Fruit fly (Drosophila melanogaster) whole organism, embryonic: ENCODE data around the gene CBP.

ENCODE experiments used
- Awh ChIP-seq: fragments of 200-800 bp; sonication (Bioruptor generic); IDR thresholded peaks from 2 replicates; pipeline ENCODE4, ENCODE4 v1.3.6; 2022; ENCODE audit warnings: missing biosample characterization, missing genetic modification characterization
- B-H1 ChIP-seq: fragments of 200-800 bp; sonication (Bioruptor generic); IDR thresholded peaks from 3 replicates; pipeline ENCODE4 v1.3.6; 2022; ENCODE audit warnings: missing biosample characterization, missing genetic modification characterization
- B-H2 ChIP-seq: fragments of 200-800 bp; sonication (Bioruptor generic); optimal IDR thresholded peaks from 2 replicates; lab custom pipeline; 2018; ENCODE audit warnings: missing biosample characterization, mild to moderate bottlenecking, missing genetic modification characterization
- CG10274 ChIP-seq: fragments of 200-800 bp; sonication (Bioruptor generic); optimal IDR thresholded peaks from 3 replicates; lab custom pipeline; 2017; ENCODE audit warnings: missing biosample characterization, mild to moderate bottlenecking, missing genetic modification characterization
- CG10366 ChIP-seq: fragments of 200-800 bp; sonication (Bioruptor generic); IDR thresholded peaks from 2 replicates; pipeline ENCODE4 v1.3.6; 2022; ENCODE audit warnings: missing biosample characterization, missing genetic modification characterization
- CG10431 ChIP-seq: fragments of 200-800 bp; sonication (Bioruptor generic); optimal IDR thresholded peaks from 3 replicates; lab custom pipeline; 2018; ENCODE audit warnings: missing biosample characterization, mild to moderate bottlenecking, missing genetic modification characterization
- CG11085 ChIP-seq: fragments of 200-800 bp; sonication (Bioruptor generic); IDR thresholded peaks from 2 replicates; pipeline ENCODE4 v1.3.6; 2022; ENCODE audit warnings: missing biosample characterization, missing genetic modification characterization
- CG11504 ChIP-seq: fragments of 200-800 bp; sonication (Bioruptor generic); optimal IDR thresholded peaks from 3 replicates; lab custom pipeline; 2019; ENCODE audit warnings: missing biosample characterization, mild to moderate bottlenecking, missing genetic modification characterization, moderate library complexity
- CG12071 ChIP-seq: fragments of 200-800 bp; sonication (Bioruptor generic); optimal IDR thresholded peaks from 3 replicates; lab custom pipeline; 2018; ENCODE audit warnings: missing biosample characterization, mild to moderate bottlenecking, missing genetic modification characterization
- CG13123 ChIP-seq: fragments of 200-800 bp; sonication (Bioruptor generic); optimal IDR thresholded peaks from 2 replicates; lab custom pipeline; 2016; ENCODE audit warnings: missing biosample characterization, missing genetic modification characterization
- CG14860 ChIP-seq: fragments of 200-800 bp; sonication (Bioruptor generic); IDR thresholded peaks from 3 replicates; pipeline ENCODE4 v1.3.6; 2022; ENCODE audit warnings: missing biosample characterization, missing genetic modification characterization; ENCODE audit not compliant: partially characterized antibody
- CG15011 ChIP-seq: fragments of 200-800 bp; sonication (Bioruptor generic); optimal IDR thresholded peaks from 3 replicates; lab custom pipeline; 2018; ENCODE audit warnings: missing biosample characterization, mild to moderate bottlenecking, missing genetic modification characterization
- CG15073 ChIP-seq: fragments of 200-800 bp; sonication (Bioruptor generic); optimal IDR thresholded peaks from 2 replicates; lab custom pipeline; 2016; ENCODE audit warnings: missing biosample characterization, missing genetic modification characterization
- CG1602 ChIP-seq: fragments of 200-800 bp; sonication (Bioruptor generic); optimal IDR thresholded peaks from 3 replicates; lab custom pipeline; 2016; ENCODE audit warnings: missing biosample characterization, missing genetic modification characterization
- CG17359 ChIP-seq: fragments of 200-800 bp; sonication (Bioruptor generic); optimal IDR thresholded peaks from 3 replicates; lab custom pipeline; 2018; ENCODE audit warnings: missing biosample characterization, mild to moderate bottlenecking, missing genetic modification characterization, moderate library complexity
- CG17568 ChIP-seq: fragments of 200-800 bp; sonication (Bioruptor generic); optimal IDR thresholded peaks from 2 replicates; lab custom pipeline; 2018; ENCODE audit warnings: missing biosample characterization, mild to moderate bottlenecking, missing genetic modification characterization, moderate library complexity
- CG30431 ChIP-seq: fragments of 200-800 bp; sonication (Bioruptor generic); optimal IDR thresholded peaks from 2 replicates; lab custom pipeline; 2017; ENCODE audit warnings: missing biosample characterization, missing genetic modification characterization
- CG32767 ChIP-seq: fragments of 200-800 bp; sonication (Bioruptor generic); IDR thresholded peaks from 2 replicates; pipeline ENCODE4 v1.3.6; 2022; ENCODE audit warnings: missing biosample characterization, missing genetic modification characterization
- CG42726 ChIP-seq: fragments of 200-800 bp; sonication (Bioruptor generic); IDR thresholded peaks from 2 replicates; pipeline ENCODE4 v1.3.6; 2022; ENCODE audit warnings: missing biosample characterization, missing genetic modification characterization; ENCODE audit not compliant: partially characterized antibody
- CG4404 ChIP-seq: fragments of 200-800 bp; sonication (Bioruptor generic); IDR thresholded peaks from 2 replicates; pipeline ENCODE4 v1.3.6; 2022; ENCODE audit warnings: missing biosample characterization, missing genetic modification characterization
- CG7745 ChIP-seq: fragments of 200-800 bp; sonication (Bioruptor generic); optimal IDR thresholded peaks from 2 replicates; lab custom pipeline; 2018; ENCODE audit warnings: missing biosample characterization, mild to moderate bottlenecking, missing genetic modification characterization, moderate library complexity
- CG7786 ChIP-seq: fragments of 200-800 bp; sonication (Bioruptor generic); optimal IDR thresholded peaks from 2 replicates; lab custom pipeline; 2016; ENCODE audit warnings: missing biosample characterization, missing genetic modification characterization
- CTCF ChIP-seq: fragments of 200-800 bp; sonication (Bioruptor generic); optimal IDR thresholded peaks from 2 replicates; lab custom pipeline; 2017; ENCODE audit warnings: missing biosample characterization, mild to moderate bottlenecking, missing genetic modification characterization, moderate library complexity
- E2f1 ChIP-seq: fragments of 200-800 bp; sonication (Bioruptor generic); IDR thresholded peaks from 2 replicates; pipeline ENCODE4 v1.3.6; 2022; ENCODE audit warnings: missing biosample characterization, missing genetic modification characterization
- Gug ChIP-seq: fragments of 200-800 bp; sonication (Bioruptor generic); IDR thresholded peaks from 4 replicates; pipeline ENCODE4 v1.3.6; 2022; ENCODE audit warnings: missing biosample characterization, missing genetic modification characterization
- Lim3 ChIP-seq: fragments of 200-800 bp; sonication (Bioruptor generic); IDR thresholded peaks from 2 replicates; pipeline ENCODE4 v1.3.6; 2022; ENCODE audit warnings: missing biosample characterization, missing genetic modification characterization
- MTF-1 ChIP-seq: fragments of 200-800 bp; sonication (Bioruptor generic); optimal IDR thresholded peaks from 2 replicates; lab custom pipeline; 2018; ENCODE audit warnings: missing biosample characterization, mild to moderate bottlenecking, missing genetic modification characterization, borderline replicate concordance
- Max ChIP-seq: fragments of 200-800 bp; sonication (Bioruptor generic); optimal IDR thresholded peaks from 2 replicates; lab custom pipeline; 2016; ENCODE audit warnings: missing biosample characterization, mild to moderate bottlenecking, missing genetic modification characterization
- Myb ChIP-seq: fragments of 200-800 bp; sonication (Bioruptor generic); optimal IDR thresholded peaks from 2 replicates; lab custom pipeline; 2016; ENCODE audit warnings: missing biosample characterization, missing genetic modification characterization
- Nf-YB ChIP-seq: fragments of 200-800 bp; sonication (Bioruptor generic); optimal IDR thresholded peaks from 3 replicates; lab custom pipeline; 2019; ENCODE audit warnings: missing biosample characterization, mild to moderate bottlenecking, missing genetic modification characterization, moderate library complexity
- Rfx ChIP-seq: fragments of 200-800 bp; sonication (Bioruptor generic); IDR thresholded peaks from 2 replicates; pipeline ENCODE4 v1.3.6; 2022; ENCODE audit warnings: missing biosample characterization, missing genetic modification characterization
- Six4 ChIP-seq: fragments of 200-800 bp; sonication (Bioruptor generic); optimal IDR thresholded peaks from 2 replicates; lab custom pipeline; 2016; ENCODE audit warnings: missing biosample characterization, missing genetic modification characterization
- Sry-β ChIP-seq: fragments of 200-800 bp; sonication (Bioruptor generic); optimal IDR thresholded peaks from 2 replicates; lab custom pipeline; 2018; ENCODE audit warnings: missing biosample characterization, mild to moderate bottlenecking, missing genetic modification characterization, moderate library complexity
- Tbp ChIP-seq: fragments of >200 bp; optimal IDR thresholded peaks from 2 replicates; lab custom pipeline; 2018; ENCODE audit warnings: missing biosample characterization, missing genetic modification characterization
- ara ChIP-seq: fragments of 200-800 bp; sonication (Bioruptor generic); IDR thresholded peaks from 2 replicates; pipeline ENCODE4 v1.3.6; 2022; ENCODE audit warnings: missing biosample characterization, missing genetic modification characterization
- az2 ChIP-seq: fragments of 200-800 bp; sonication (Bioruptor generic); optimal IDR thresholded peaks from 3 replicates; lab custom pipeline; 2016; ENCODE audit warnings: missing biosample characterization, missing genetic modification characterization
- br ChIP-seq: fragments of >200 bp; optimal IDR thresholded peaks from 2 replicates; lab custom pipeline; 2017
- corto ChIP-seq: fragments of 200-800 bp; sonication (Bioruptor generic); optimal IDR thresholded peaks from 2 replicates; lab custom pipeline; 2016; ENCODE audit warnings: missing biosample characterization, mild to moderate bottlenecking, missing genetic modification characterization, moderate library complexity
- croc ChIP-seq: fragments of 200-800 bp; sonication (Bioruptor generic); conservative IDR thresholded peaks from 3 replicates; pipeline ENCODE4 v1.3.6; 2022; ENCODE audit warnings: missing biosample characterization, missing genetic modification characterization
- da ChIP-seq: fragments of 200-800 bp; sonication (Bioruptor generic); optimal IDR thresholded peaks from 2 replicates; lab custom pipeline; 2016; ENCODE audit warnings: missing biosample characterization, missing genetic modification characterization
- en ChIP-seq: fragments of 200-800 bp; sonication (Bioruptor generic); optimal IDR thresholded peaks from 2 replicates; lab custom pipeline; 2016; ENCODE audit warnings: missing biosample characterization, missing genetic modification characterization
- gsb-n ChIP-seq: fragments of 200-800 bp; sonication (Bioruptor generic); optimal IDR thresholded peaks from 3 replicates; lab custom pipeline; 2018; ENCODE audit warnings: missing biosample characterization, mild to moderate bottlenecking, missing genetic modification characterization
- maf-S ChIP-seq: fragments of 200-800 bp; sonication (Bioruptor generic); optimal IDR thresholded peaks from 2 replicates; lab custom pipeline; 2016; ENCODE audit warnings: missing biosample characterization, missing genetic modification characterization
- odd ChIP-seq: fragments of 200-800 bp; sonication (Bioruptor generic); optimal IDR thresholded peaks from 2 replicates; lab custom pipeline; 2017; ENCODE audit warnings: missing biosample characterization, mild to moderate bottlenecking, missing genetic modification characterization
- pfk ChIP-seq: fragments of 200-800 bp; sonication (Bioruptor generic); optimal IDR thresholded peaks from 2 replicates; lab custom pipeline; 2018; ENCODE audit warnings: missing biosample characterization, mild to moderate bottlenecking, missing genetic modification characterization, moderate library complexity
- pnt ChIP-seq: fragments of 200-800 bp; sonication (Bioruptor generic); optimal IDR thresholded peaks from 3 replicates; lab custom pipeline; 2016; ENCODE audit warnings: missing biosample characterization, missing genetic modification characterization
- row ChIP-seq: fragments of 200-800 bp; sonication (Bioruptor generic); IDR thresholded peaks from 3 replicates; pipeline ENCODE4 v1.3.6; 2022; ENCODE audit warnings: missing biosample characterization, missing genetic modification characterization
- sob ChIP-seq: fragments of 200-800 bp; sonication (Bioruptor generic); IDR thresholded peaks from 2 replicates; pipeline ENCODE4 v1.3.6; 2022; ENCODE audit warnings: missing biosample characterization, missing genetic modification characterization
- ssp ChIP-seq: fragments of 200-800 bp; sonication (Bioruptor generic); IDR thresholded peaks from 2 replicates; pipeline ENCODE4 v1.3.6; 2022; ENCODE audit warnings: missing biosample characterization, missing genetic modification characterization
- usp ChIP-seq: fragments of >200 bp; optimal IDR thresholded peaks from 2 replicates; lab custom pipeline; 2017; ENCODE audit warnings: missing biosample characterization, missing genetic modification characterization
- vvl ChIP-seq: fragments of 200-800 bp; sonication (Bioruptor generic); IDR thresholded peaks from 2 replicates; pipeline ENCODE4 v1.3.6; 2022; ENCODE audit warnings: missing biosample characterization, missing genetic modification characterization
- zfh1 ChIP-seq: fragments of 200-800 bp; sonication (Bioruptor generic); IDR thresholded peaks from 3 replicates; pipeline ENCODE4 v1.3.6; 2022; ENCODE audit warnings: missing biosample characterization, missing genetic modification characterization

Gene CBP

DNA sequence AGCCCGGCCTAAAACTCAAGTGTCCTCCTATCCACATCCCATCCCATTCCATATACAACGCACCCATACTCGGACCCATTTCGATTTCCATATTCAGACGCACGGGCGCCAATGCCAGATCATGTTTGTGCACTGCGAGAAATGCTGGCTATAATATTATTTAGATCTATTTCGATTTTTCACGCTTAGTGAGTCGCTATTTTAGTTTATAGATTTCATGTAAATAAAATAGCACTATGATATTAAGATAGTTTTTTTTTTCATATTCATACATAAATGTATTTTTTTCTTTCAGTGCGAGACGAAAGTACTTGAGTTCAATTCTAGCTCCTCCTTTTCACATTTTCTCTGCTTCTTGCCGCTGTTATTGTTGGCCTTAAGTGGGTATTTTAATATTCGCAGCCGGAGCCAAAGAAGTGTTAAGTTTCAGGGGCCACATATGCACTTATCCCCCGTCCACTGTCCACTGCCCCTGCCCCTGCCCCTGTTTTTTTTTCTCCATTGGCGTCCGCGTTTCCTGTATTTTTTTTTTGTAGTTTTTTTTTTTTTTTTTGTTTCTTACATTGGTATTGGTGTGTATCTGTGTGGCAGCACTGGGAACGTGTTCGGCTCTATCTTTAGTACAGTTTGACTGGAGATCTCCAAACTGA is 45.2 kb upstream of the CBP start (continued):
- TF ChIP-seq Nf-YB (GFP tag; lab: Kevin White, UChicago) (peak; percentile 72), da (GFP tag; lab: Kevin White, UChicago) (no peak), CG7786 (GFP tag; lab: Kevin White, UChicago) (peak; percentile 49), ara (GFP tag; lab: Robert Waterston, UW) (peak; percentile 88), MTF-1 (GFP tag; lab: Kevin White, UChicago) (peak; percentile 74), CG17568 (peak; percentile 58), CG15011 (GFP tag; lab: Kevin White, UChicago) (peak; percentile 50), ssp (GFP tag; lab: Robert Waterston, UW) (peak; percentile 63), Gug (GFP tag; lab: Robert Waterston, UW) (peak; percentile 40; the same call in 1 of the 4 replicates), E2f1 (GFP tag; lab: Robert Waterston, UW) (peak; percentile 62), CG32767 (GFP tag; lab: Robert Waterston, UW) (no peak), maf-S (GFP tag; lab: Kevin White, UChicago) (peak; percentile 40), Rfx (GFP tag; lab: Robert Waterston, UW) (0 out of 2 replicates have a peak, but pooled peaks have one; percentile 47), Six4 (peak; percentile 83), Max (GFP tag; lab: Kevin White, UChicago) (peak; percentile 78), corto (GFP tag; lab: Kevin White, UChicago) (no peak), B-H1 (GFP tag; lab: Robert Waterston, UW) (no peak; the same call in 2 of the 3 replicates), Tbp (GFP tag; lab: Kevin White, UChicago) (no peak), CG12071 (GFP tag; lab: Kevin White, UChicago) (no peak), row (GFP tag; lab: Robert Waterston, UW) (peak; percentile 82), CG30431 (GFP tag; lab: Kevin White, UChicago) (peak; percentile 68), Myb (GFP tag; lab: Kevin White, UChicago) (no peak), zfh1 (peak; percentile 92), CG13123 (peak; percentile 40), B-H2 (GFP tag; lab: Kevin White, UChicago) (no peak), vvl (GFP tag; lab: Robert Waterston, UW) (peak; percentile 92), CG17359 (tag; lab: Kevin White, UChicago) (peak; percentile 76), CG15073 (GFP tag; lab: Kevin White, UChicago) (peak; percentile 20), odd (peak; percentile 63), CG10274 (GFP tag; lab: Kevin White, UChicago) (no peak), Sry-β (peak; percentile 36), CTCF (GFP tag; lab: Kevin White, UChicago) (no peak), pnt (peak; percentile 46), CG11085 (GFP tag; lab: Robert Waterston, UW) (no peak), CG7745 (tag; lab: Kevin White, UChicago) (peak; percentile 55), CG11504 (peak; percentile 75), croc (peak; percentile 79), CG42726 (GFP tag; lab: Robert Waterston, UW) (no peak), en (GFP tag; lab: Kevin White, UChicago) (no peak), CG10431 (peak; percentile 62), gsb-n (tag; lab: Kevin White, UChicago) (peak; percentile 89), CG1602 (peak; percentile 80), Lim3 (GFP tag; lab: Robert Waterston, UW) (no peak), Awh (GFP tag; lab: Robert Waterston, UW) (peak; percentile 47; the same call in 1 of the 2 replicates), sob (peak; percentile 67; the same call in 1 of the 2 replicates), CG10366 (GFP tag; lab: Robert Waterston, UW) (peak; percentile 62), CG14860 (GFP tag; lab: Robert Waterston, UW) (no peak), br (lab: Kevin White, UChicago) (no peak), az2 (GFP tag; lab: Kevin White, UChicago) (peak; percentile 82), CG4404 (GFP tag; lab: Robert Waterston, UW) (peak; percentile 89), pfk (GFP tag; lab: Kevin White, UChicago) (no peak), usp (no peak)
